Worm (Caenorhabditis elegans) whole organism, mixed stage, embryonic: ENCODE data around the gene hpo-31.

Source experiments
- bed-3 ChIP-seq: fragments of 200-800 bp; sonication (Bioruptor generic); optimal IDR thresholded peaks from 3 replicates; lab custom pipeline; 2018; ENCODE audit warnings: mild to moderate bottlenecking, missing genetic modification characterization, moderate library complexity, missing compliant biosample characterization
- blmp-1 ChIP-seq: fragments of 150-350 bp; optimal IDR thresholded peaks from 2 replicates; lab custom pipeline; 2014; ENCODE audit warnings: missing biosample characterization, missing genetic modification characterization
- ces-1 ChIP-seq: fragments of 150-350 bp; optimal IDR thresholded peaks from 2 replicates; lab custom pipeline; 2014; ENCODE audit warnings: missing biosample characterization, missing genetic modification reagents, missing genetic modification characterization
- elt-1 ChIP-seq: sonication (generic microtip); optimal IDR thresholded peaks from 2 replicates; lab custom pipeline; 2017; ENCODE audit warnings: missing genetic modification characterization, mild to moderate bottlenecking, missing compliant biosample characterization, antibody characterized with exemption, moderate library complexity, borderline replicate concordance; ENCODE audit not compliant: insufficient read depth
- elt-3 ChIP-seq: fragments of 150-350 bp; optimal IDR thresholded peaks from 2 replicates; lab custom pipeline; 2014; ENCODE audit warnings: missing biosample characterization, missing genetic modification characterization
- flh-1 ChIP-seq: fragments of 200-800 bp; sonication (Bioruptor generic); optimal IDR thresholded peaks from 2 replicates; lab custom pipeline; 2018; ENCODE audit warnings: mild to moderate bottlenecking, missing genetic modification characterization, moderate library complexity, missing compliant biosample characterization
- lsy-2 ChIP-seq: fragments of 150-350 bp; optimal IDR thresholded peaks from 2 replicates; lab custom pipeline; 2014; ENCODE audit warnings: missing biosample characterization, missing genetic modification characterization
- sptf-1 ChIP-seq: sonication (generic microtip); optimal IDR thresholded peaks from 2 replicates; lab custom pipeline; 2017; ENCODE audit warnings: mild to moderate bottlenecking, missing genetic modification characterization, moderate library complexity, missing compliant biosample characterization
- unc-120 ChIP-seq: sonication (generic microtip); optimal IDR thresholded peaks from 2 replicates; lab custom pipeline; 2017; ENCODE audit warnings: missing genetic modification characterization, missing compliant biosample characterization; ENCODE audit not compliant: poor library complexity, severe bottlenecking
- unc-39 ChIP-seq: fragments of 150-350 bp; optimal IDR thresholded peaks from 2 replicates; lab custom pipeline; 2014; ENCODE audit warnings: missing biosample characterization, missing genetic modification characterization
- ztf-11 ChIP-seq: fragments of 150-350 bp; optimal IDR thresholded peaks from 2 replicates; lab custom pipeline; 2014; ENCODE audit warnings: missing biosample characterization, missing genetic modification characterization

- no peak for TF ChIP-seq ztf-11
- no peak for TF ChIP-seq unc-39 (tag; lab: Kevin White, UChicago)
- TF ChIP-seq sptf-1 (tag; lab: Kevin White, UChicago): no peak
- TF ChIP-seq bed-3: no peak
- TF ChIP-seq lsy-2: no peak
- TF ChIP-seq blmp-1 (tag; lab: Kevin White, UChicago): no peak
- no peak for TF ChIP-seq elt-3 (tag; lab: Kevin White, UChicago)
- TF ChIP-seq elt-1: no peak
- no peak for TF ChIP-seq ces-1 (GFP tag; lab: Kevin White, UChicago)
- TF ChIP-seq unc-120 (tag; lab: Kevin White, UChicago): no peak
- TF ChIP-seq flh-1: no peak
These were observed 8.0 kb downstream of the hpo-31 start, which contains the start of gene str-165 for ce11 chrV:13830813-13831212.
